Worm (Caenorhabditis elegans) whole organism, L4 larva: Measurements from ENCODE around the gene sri-74.
"Not testable (repeated sequence)": the region's sequence is repeated elsewhere in the genome, so short reads cannot be mapped to it uniquely, and the experiment has no call there.

Experiments used
- F49E8.2 ChIP-seq: sonication (generic microtip); optimal IDR thresholded peaks from 2 replicates; lab custom pipeline; 2016; ENCODE audit warnings: missing compliant biosample characterization, mild to moderate bottlenecking, missing genetic modification characterization, borderline replicate concordance
- duxl-1 ChIP-seq: sonication (generic microtip); optimal IDR thresholded peaks from 2 replicates; lab custom pipeline; 2016; ENCODE audit warnings: mild to moderate bottlenecking, missing genetic modification characterization, moderate library complexity, missing compliant biosample characterization; ENCODE audit not compliant: poor library complexity
- lin-1 ChIP-seq: fragments of 200-800 bp; sonication (Bioruptor generic); IDR thresholded peaks from 2 replicates; pipeline ENCODE4 v1.3.6; 2022; ENCODE audit warnings: missing genetic modification reagents, missing genetic modification characterization, missing compliant biosample characterization
- nhr-10 ChIP-seq: fragments of 150-350 bp; optimal IDR thresholded peaks from 2 replicates; lab custom pipeline; 2014; ENCODE audit warnings: missing biosample characterization, missing genetic modification characterization
- zag-1 ChIP-seq: fragments of 150-350 bp; optimal IDR thresholded peaks from 2 replicates; lab custom pipeline; 2014; ENCODE audit warnings: missing biosample characterization, missing genetic modification characterization
- ztf-7 ChIP-seq: fragments of 150-350 bp; optimal IDR thresholded peaks from 2 replicates; lab custom pipeline; 2014; ENCODE audit warnings: missing biosample characterization, missing genetic modification characterization

sri-74 gene

DNA sequence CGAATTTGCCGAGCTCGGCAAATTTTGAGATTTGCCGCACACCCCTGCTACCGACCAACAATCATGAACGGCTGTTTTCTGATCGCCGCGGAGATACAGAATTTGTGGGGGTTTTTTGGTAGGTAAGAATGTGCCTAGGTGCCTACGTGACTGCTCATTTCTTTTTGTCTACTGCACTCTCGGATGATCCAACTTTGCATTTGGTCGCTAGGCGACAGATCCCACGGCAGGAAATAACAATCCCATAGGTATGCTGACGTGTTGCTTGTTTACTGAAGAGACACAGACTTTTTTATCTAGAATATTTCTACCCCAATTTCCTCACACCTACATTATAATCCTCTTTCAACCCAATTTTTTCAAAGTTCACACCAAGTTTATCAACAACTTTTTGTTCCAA, 48.0 kb downstream of the sri-74 start, which contains the start of gene K02F6.8:
TSS of gene K02F6.8 (minus strand) at position 101 of the 400 bp plus-strand sequence.
- TF ChIP-seq nhr-10 (tag; lab: Kevin White, UChicago); lin-1 (GFP tag; lab: Robert Waterston, UW); zag-1: not testable (repeated sequence)
- TF ChIP-seq, all 104 proteins: peak for 0; not testable (repeated sequence) for 104

DNA sequence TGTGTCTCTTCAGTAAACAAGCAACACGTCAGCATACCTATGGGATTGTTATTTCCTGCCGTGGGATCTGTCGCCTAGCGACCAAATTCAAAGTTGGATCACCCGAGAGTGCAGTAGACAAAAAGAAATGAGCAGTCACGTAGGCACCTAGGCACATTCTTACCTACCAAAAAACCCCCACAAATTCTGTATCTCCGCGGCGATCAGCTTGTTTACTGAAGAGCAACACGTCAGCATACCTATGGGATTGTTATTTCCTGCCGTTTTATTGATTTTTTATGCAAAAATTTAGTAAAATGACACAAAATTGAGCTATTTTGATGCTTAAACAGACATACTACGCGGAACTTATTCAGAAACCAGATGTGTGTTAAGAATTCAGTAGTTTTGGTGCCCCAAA, 48.5 kb downstream of the sri-74 start, which contains the start of gene K02F6.5:
TSS of gene K02F6.5 (plus strand) at position 301 of the 400 bp plus-strand sequence.
- not testable (repeated sequence) for TF ChIP-seq duxl-1 (tag; lab: Kevin White, UChicago); F49E8.2; ztf-7
- TF ChIP-seq, all 104 proteins: peak for 0; not testable (repeated sequence) for 104
